Worm (Caenorhabditis elegans) whole organism, L4/young adult: ENCODE results near the gene C04C3.6.
"Not testable (repeated sequence)": the region's sequence is repeated elsewhere in the genome, so short reads cannot be mapped to it uniquely, and the experiment has no call there.

Experiments used
- W03F9.2 ChIP-seq: fragments of 150-350 bp; optimal IDR thresholded peaks from 2 replicates; lab custom pipeline; 2014; ENCODE audit warnings: missing biosample characterization, missing genetic modification characterization
- dao-5 ChIP-seq: sonication (generic microtip); optimal IDR thresholded peaks from 2 replicates; lab custom pipeline; 2016; ENCODE audit warnings: missing genotype, missing genetic modification characterization, moderate library complexity, missing compliant biosample characterization
- him-1 ChIP-seq: sonication (generic microtip); optimal IDR thresholded peaks from 2 replicates; lab custom pipeline; 2016; ENCODE audit warnings: missing genotype, missing genetic modification reagents, missing genetic modification characterization, missing compliant biosample characterization

DNA sequence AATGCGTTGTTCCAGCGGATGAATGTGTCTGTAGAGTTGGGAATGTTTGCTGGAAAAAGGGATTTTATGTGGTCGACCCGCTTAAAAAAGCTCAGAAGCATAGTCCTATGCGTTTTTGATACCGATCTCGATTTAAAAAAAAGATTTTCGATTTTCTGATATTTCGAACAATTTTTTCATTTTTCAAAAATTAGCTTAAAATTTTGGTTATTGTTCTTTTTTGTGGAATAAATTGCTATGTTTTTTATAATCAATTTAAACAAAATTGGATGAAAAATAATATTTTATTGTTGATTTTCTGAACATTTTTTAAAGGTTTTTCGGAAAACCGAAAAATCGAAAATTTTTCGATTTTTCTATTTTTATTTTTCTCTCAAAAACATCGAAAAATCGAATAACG lies 11.0 kb upstream of the C04C3.6 start, which contains the start of gene C04C3.7:
- TF ChIP-seq dao-5 (tag; lab: Kevin White, UChicago); him-1; W03F9.2 (tag; lab: Kevin White, UChicago): not testable (repeated sequence)
